Worm (Caenorhabditis elegans) whole organism, L1 larva: Measurements from ENCODE around the gene C09G12.5.

Experiments
- C16A3.4 ChIP-seq: fragments of 150-350 bp; optimal IDR thresholded peaks from 2 replicates; lab custom pipeline; 2014; ENCODE audit warnings: missing biosample characterization, missing genetic modification characterization
- C34B4.2 ChIP-seq: sonication (generic microtip); optimal IDR thresholded peaks from 2 replicates; lab custom pipeline; 2017; ENCODE audit warnings: mild to moderate bottlenecking, missing genetic modification characterization, missing compliant biosample characterization
- F16B12.6 ChIP-seq: fragments of 150-350 bp; optimal IDR thresholded peaks from 2 replicates; lab custom pipeline; 2014; ENCODE audit warnings: missing biosample characterization, missing genetic modification characterization
- Y116A8C.19 ChIP-seq: sonication (generic microtip); optimal IDR thresholded peaks from 2 replicates; lab custom pipeline; 2016; ENCODE audit warnings: missing compliant biosample characterization, missing genetic modification characterization, borderline replicate concordance
- alr-1 ChIP-seq: fragments of 200-800 bp; sonication (Bioruptor generic); optimal IDR thresholded peaks from 2 replicates; lab custom pipeline; 2018; ENCODE audit warnings: borderline replicate concordance, mild to moderate bottlenecking, missing genetic modification characterization, missing compliant biosample characterization
- aly-2 ChIP-seq: fragments of 150-350 bp; optimal IDR thresholded peaks from 2 replicates; lab custom pipeline; 2014; ENCODE audit warnings: missing biosample characterization, missing genetic modification characterization
- ama-1 ChIP-seq: fragments of 150-350 bp; optimal IDR thresholded peaks from 2 replicates; lab custom pipeline; 2014
- blmp-1 ChIP-seq: fragments of 150-350 bp; optimal IDR thresholded peaks from 2 replicates; lab custom pipeline; 2014; ENCODE audit warnings: missing biosample characterization, missing genetic modification characterization
- ceh-82 ChIP-seq, 3 experiments: fragments of 150-350 bp in 1 of 3; sonication (generic microtip) in 2 of 3; optimal IDR thresholded peaks; 2 replicates each; lab custom pipeline; 2014 to 2017; ENCODE audit warnings: missing biosample characterization in 3 of 3, missing genetic modification characterization in 3 of 3
- ceh-90 ChIP-seq: sonication (generic microtip); optimal IDR thresholded peaks from 2 replicates; lab custom pipeline; 2016; ENCODE audit warnings: missing genetic modification characterization, missing compliant biosample characterization
- ces-1 ChIP-seq: fragments of 150-350 bp; optimal IDR thresholded peaks from 2 replicates; lab custom pipeline; 2014; ENCODE audit warnings: missing biosample characterization, missing genetic modification reagents, missing genetic modification characterization
- dsc-1 ChIP-seq: sonication (generic microtip); optimal IDR thresholded peaks from 2 replicates; lab custom pipeline; 2016; ENCODE audit warnings: mild to moderate bottlenecking, missing genetic modification characterization, missing compliant biosample characterization
- efl-1 ChIP-seq, 4 experiments: fragments of 150-350 bp; optimal IDR thresholded peaks in 3 of 4; peaks in 1 of 4; 1 replicate in 1 of 4; 2 replicates in 3 of 4; lab custom pipeline; 2014; ENCODE audit warnings: missing biosample characterization in 2 of 4, missing genetic modification characterization in 2 of 4, missing genetic modification reagents in 2 of 4
- egl-13 ChIP-seq: sonication (generic microtip); optimal IDR thresholded peaks from 2 replicates; lab custom pipeline; 2016; ENCODE audit warnings: missing genotype, missing genetic modification reagents, missing genetic modification characterization, missing compliant biosample characterization
- egl-27 ChIP-seq, 2 experiments: fragments of 150-350 bp in 1 of 2; sonication (generic microtip); optimal IDR thresholded peaks; 3 replicates each; lab custom pipeline; 2017 to 2018; ENCODE audit warnings: missing biosample characterization in 2 of 2, missing genetic modification characterization in 2 of 2, missing genetic modification reagents in 2 of 2
- elt-3 ChIP-seq, 6 experiments: fragments of 150-350 bp in 1 of 6; sonication (generic microtip); optimal IDR thresholded peaks; 2 replicates each; lab custom pipeline; 2017 to 2018; ENCODE audit warnings: missing biosample characterization in 6 of 6, missing genetic modification characterization in 6 of 6, inconsistent platforms in 1 of 6
- ets-5 ChIP-seq: fragments of 200-800 bp; sonication (Bioruptor generic); IDR thresholded peaks from 2 replicates; pipeline ENCODE4 v1.3.6; 2022; ENCODE audit warnings: missing genetic modification characterization, missing compliant biosample characterization
- fos-1 ChIP-seq: fragments of 150-350 bp; optimal IDR thresholded peaks from 2 replicates; lab custom pipeline; 2014; ENCODE audit warnings: missing biosample characterization, missing genetic modification characterization
- grh-1 ChIP-seq: fragments of 200-800 bp; sonication (Bioruptor generic); IDR thresholded peaks from 2 replicates; pipeline ENCODE4 v1.3.6; 2022; ENCODE audit warnings: missing genetic modification reagents, missing genetic modification characterization, missing compliant biosample characterization
- hpl-2 ChIP-seq: fragments of 150-350 bp; optimal IDR thresholded peaks from 2 replicates; lab custom pipeline; 2014; ENCODE audit warnings: missing biosample characterization, missing genetic modification reagents, missing genetic modification characterization
- irx-1 ChIP-seq: sonication (generic microtip); optimal IDR thresholded peaks from 2 replicates; lab custom pipeline; 2016; ENCODE audit warnings: missing genetic modification characterization, missing compliant biosample characterization
- jun-1 ChIP-seq: fragments of 150-350 bp; optimal IDR thresholded peaks from 2 replicates; lab custom pipeline; 2014; ENCODE audit warnings: missing biosample characterization, missing genetic modification reagents, missing genetic modification characterization
- lin-13 ChIP-seq: fragments of 150-350 bp; optimal IDR thresholded peaks from 2 replicates; lab custom pipeline; 2014; ENCODE audit warnings: missing biosample characterization, missing genetic modification reagents, missing genetic modification characterization
- lin-14 ChIP-seq: fragments of 200-800 bp; sonication (Bioruptor generic); optimal IDR thresholded peaks from 2 replicates; lab custom pipeline; 2018; ENCODE audit warnings: mild to moderate bottlenecking, missing genetic modification characterization, moderate library complexity, missing compliant biosample characterization
- lin-15B ChIP-seq: fragments of 150-350 bp; sonication (generic microtip); optimal IDR thresholded peaks from 3 replicates; lab custom pipeline; 2014; ENCODE audit warnings: missing biosample characterization, missing genetic modification characterization
- lir-3 ChIP-seq: sonication (generic microtip); optimal IDR thresholded peaks from 2 replicates; lab custom pipeline; 2016; ENCODE audit warnings: mild to moderate bottlenecking, missing genetic modification characterization, moderate library complexity, missing compliant biosample characterization; ENCODE audit not compliant: poor library complexity
- lsy-2 ChIP-seq, 2 experiments: fragments of 150-350 bp; optimal IDR thresholded peaks; 2 replicates each; lab custom pipeline; 2014; ENCODE audit warnings: missing biosample characterization in 2 of 2, missing genetic modification characterization in 2 of 2
- mab-9 ChIP-seq: fragments of 200-800 bp; sonication (Bioruptor generic); IDR thresholded peaks from 2 replicates; pipeline ENCODE4 v1.3.6; 2022; ENCODE audit warnings: missing genetic modification reagents, missing genetic modification characterization, missing compliant biosample characterization
- mef-2 ChIP-seq: fragments of 150-350 bp; optimal IDR thresholded peaks from 2 replicates; lab custom pipeline; 2014; ENCODE audit warnings: missing biosample characterization, missing genetic modification characterization
- nhr-19 ChIP-seq: fragments of 200-800 bp; sonication (Bioruptor generic); conservative IDR thresholded peaks from 2 replicates; pipeline ENCODE4 v1.3.6; 2022; ENCODE audit warnings: missing genetic modification characterization, missing compliant biosample characterization
- nhr-237 ChIP-seq: fragments of 150-350 bp; optimal IDR thresholded peaks from 2 replicates; lab custom pipeline; 2014; ENCODE audit warnings: missing biosample characterization, missing genetic modification characterization
- nhr-28 ChIP-seq: fragments of 150-350 bp; optimal IDR thresholded peaks from 2 replicates; lab custom pipeline; 2014; ENCODE audit warnings: missing biosample characterization, missing genetic modification characterization
- nhr-47 ChIP-seq: sonication (generic microtip); optimal IDR thresholded peaks from 2 replicates; lab custom pipeline; 2016; ENCODE audit warnings: mild to moderate bottlenecking, missing genetic modification characterization, moderate library complexity, missing compliant biosample characterization
- nhr-71 ChIP-seq: sonication (generic microtip); optimal IDR thresholded peaks from 2 replicates; lab custom pipeline; 2016; ENCODE audit warnings: mild to moderate bottlenecking, missing genetic modification characterization, moderate library complexity, missing compliant biosample characterization
- nhr-76 ChIP-seq: sonication (generic microtip); optimal IDR thresholded peaks from 2 replicates; lab custom pipeline; 2017; ENCODE audit warnings: missing biosample characterization, missing genetic modification characterization
- nhr-85 ChIP-seq: sonication (generic microtip); peaks from one replicate; lab custom pipeline; 2016; ENCODE audit warnings: missing genetic modification characterization, inconsistent platforms, missing compliant biosample characterization
- skn-1 ChIP-seq: fragments of 150-350 bp; optimal IDR thresholded peaks from 2 replicates; lab custom pipeline; 2014; ENCODE audit warnings: missing biosample characterization, missing genetic modification characterization
- sox-4 ChIP-seq: sonication (generic microtip); optimal IDR thresholded peaks from 2 replicates; lab custom pipeline; 2016; ENCODE audit warnings: missing genetic modification characterization, missing compliant biosample characterization
- sptf-1 ChIP-seq: fragments of 150-350 bp; optimal IDR thresholded peaks from 2 replicates; lab custom pipeline; 2014; ENCODE audit warnings: missing biosample characterization, missing genetic modification characterization
- swsn-7 ChIP-seq: sonication (generic microtip); optimal IDR thresholded peaks from 2 replicates; lab custom pipeline; 2016; ENCODE audit warnings: missing genetic modification characterization, missing compliant biosample characterization
- tbx-2 ChIP-seq: sonication (generic microtip); optimal IDR thresholded peaks from 2 replicates; lab custom pipeline; 2016; ENCODE audit warnings: missing genetic modification characterization, missing compliant biosample characterization
- unc-30 ChIP-seq: sonication (generic microtip); optimal IDR thresholded peaks from 2 replicates; lab custom pipeline; 2017; ENCODE audit warnings: missing biosample characterization, missing genetic modification characterization
- unc-86 ChIP-seq: sonication (generic microtip); optimal IDR thresholded peaks from 2 replicates; lab custom pipeline; 2016; ENCODE audit warnings: missing genetic modification characterization, missing compliant biosample characterization
- vab-15 ChIP-seq: sonication (generic microtip); optimal IDR thresholded peaks from 2 replicates; lab custom pipeline; 2017; ENCODE audit warnings: missing genotype, mild to moderate bottlenecking, missing genetic modification characterization, missing compliant biosample characterization
- xbp-1 ChIP-seq: sonication (generic microtip); optimal IDR thresholded peaks from 2 replicates; lab custom pipeline; 2016; ENCODE audit warnings: missing genetic modification characterization, missing compliant biosample characterization
- zip-4 ChIP-seq: fragments of 200-800 bp; sonication (Bioruptor generic); optimal IDR thresholded peaks from 2 replicates; lab custom pipeline; 2018; ENCODE audit warnings: mild to moderate bottlenecking, missing genetic modification characterization, moderate library complexity, missing compliant biosample characterization
- ztf-11 ChIP-seq, 2 experiments: sonication (generic microtip); optimal IDR thresholded peaks; 2 replicates each; lab custom pipeline; 2016 to 2017; ENCODE audit warnings: missing genetic modification characterization in 2 of 2, missing biosample characterization in 1 of 2, missing compliant biosample characterization in 1 of 2
- ztf-4 ChIP-seq: fragments of 150-350 bp; optimal IDR thresholded peaks from 2 replicates; lab custom pipeline; 2014; ENCODE audit warnings: missing biosample characterization, missing genetic modification characterization

Gene C09G12.5

DNA sequence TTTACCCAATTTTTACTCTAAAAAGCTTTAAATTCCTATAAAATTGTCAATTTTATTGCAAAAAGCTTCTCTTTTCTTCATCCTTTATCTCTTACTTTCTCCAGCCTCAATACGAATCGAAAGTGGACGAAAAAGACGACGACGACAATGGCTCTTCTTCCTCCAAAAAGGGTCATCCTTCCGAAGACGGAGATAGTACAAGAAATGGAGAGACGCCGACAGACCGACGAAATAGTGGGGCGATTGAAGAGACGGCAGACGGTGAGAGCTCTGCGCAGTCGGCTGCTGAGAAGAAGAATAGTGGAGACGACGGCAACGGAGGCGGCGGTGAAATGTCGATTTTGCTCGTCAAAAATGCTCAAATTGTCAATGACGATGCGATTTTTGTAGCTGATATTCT is 40.2 kb downstream of the C09G12.5 start (continued):
- TF ChIP-seq F16B12.6 (tag; lab: Kevin White, UChicago), result peak; percentile 4
- TF ChIP-seq nhr-47 (tag; lab: Kevin White, UChicago), result peak; percentile 74
- peak; percentile 64 for TF ChIP-seq nhr-71 (tag; lab: Kevin White, UChicago)
- TF ChIP-seq sptf-1 (tag; lab: Kevin White, UChicago), result no peak
- TF ChIP-seq alr-1, result no peak

DNA sequence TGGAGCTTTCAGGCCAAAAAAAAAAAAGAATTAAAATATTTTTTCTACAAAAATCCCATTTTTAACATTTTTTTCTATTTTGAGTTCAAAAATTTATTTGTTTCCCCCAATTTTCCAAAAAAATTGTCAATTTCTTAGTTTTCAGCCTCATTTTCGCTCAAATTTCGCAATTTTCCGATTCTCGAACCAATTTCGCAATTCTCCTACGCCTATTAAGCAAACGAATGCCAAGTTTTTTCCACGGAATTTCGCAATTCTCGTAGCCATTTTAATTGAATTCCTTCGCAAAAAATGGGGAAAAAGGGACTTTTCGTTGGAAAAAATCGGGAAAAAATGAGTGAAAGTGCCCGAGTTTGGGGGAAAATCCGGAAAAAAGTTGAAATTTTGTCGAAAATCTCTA is 41.2 kb downstream of the C09G12.5 start:
- TF ChIP-seq lin-14 (peak; percentile 28), F16B12.6 (tag; lab: Kevin White, UChicago) (no peak), zip-4 (GFP tag; lab: Kevin White, UChicago) (peak; percentile 64), hpl-2 (no peak), ztf-4 (tag; lab: Kevin White, UChicago) (no peak), skn-1 (peak; percentile 70), ceh-90 (tag; lab: Kevin White, UChicago) (peak; percentile 1), efl-1 (optimal IDR thresholded peaks at IDR 0.05; lab: Kevin White, UChicago) (peak in 1 of 2 experiments; percentile 10), efl-1 (GFP tag; optimal IDR thresholded peaks at IDR 0.05 in 1 of 2; lab: Kevin White, UChicago) (no peak), lsy-2 (tag; optimal IDR thresholded peaks at IDR 0.05; lab: Kevin White, UChicago) (peak in 1 of 2 experiments; percentile 10), ceh-82 (tag; optimal IDR thresholded peaks at IDR 0.05; lab: Kevin White, UChicago) (peak; percentile 23 to 66 (median 33))
- TF ChIP-seq, all 84 proteins: peak for 7

- no peak for TF ChIP-seq nhr-237 (tag; lab: Kevin White, UChicago)
- no peak for TF ChIP-seq Y116A8C.19
- TF ChIP-seq ceh-82 (tag; optimal IDR thresholded peaks at IDR 0.05; lab: Kevin White, UChicago), result peak in 1 of 3 experiments; percentile 38
- peak; percentile 27 for TF ChIP-seq nhr-47 (tag; lab: Kevin White, UChicago)
- TF ChIP-seq lin-13, result no peak
- no peak for TF ChIP-seq jun-1
- TF ChIP-seq nhr-28 (tag; lab: Kevin White, UChicago), result no peak
- TF ChIP-seq ces-1 (GFP tag; lab: Kevin White, UChicago), result no peak
- TF ChIP-seq egl-13 (tag; lab: Kevin White, UChicago), result peak; percentile 44
- no peak for TF ChIP-seq ets-5 (GFP tag; lab: Robert Waterston, UW)
- no peak for TF ChIP-seq mef-2 (tag; lab: Kevin White, UChicago)
- peak; percentile 13 for TF ChIP-seq xbp-1 (tag; lab: Kevin White, UChicago)
- TF ChIP-seq lin-14, result peak; percentile 73
- TF ChIP-seq aly-2 (tag; lab: Kevin White, UChicago), result no peak
- TF ChIP-seq blmp-1 (tag; lab: Kevin White, UChicago), result no peak
- TF ChIP-seq C34B4.2 (tag; lab: Kevin White, UChicago), result no peak
- TF ChIP-seq tbx-2, result peak; percentile 27
- no peak for TF ChIP-seq fos-1 (tag; lab: Kevin White, UChicago)
- TF ChIP-seq lsy-2 (tag; optimal IDR thresholded peaks at IDR 0.05; lab: Kevin White, UChicago), result no peak
- no peak for TF ChIP-seq zip-4 (GFP tag; lab: Kevin White, UChicago)
- no peak for TF ChIP-seq C16A3.4 (tag; lab: Kevin White, UChicago)
- TF ChIP-seq nhr-71 (tag; lab: Kevin White, UChicago), result peak; percentile 31
- no peak for TF ChIP-seq nhr-85 (tag; lab: Kevin White, UChicago)
- TF ChIP-seq dsc-1 (tag; lab: Kevin White, UChicago), result peak; percentile 61
- TF ChIP-seq nhr-19, result no peak
- TF ChIP-seq ztf-11 (tag; optimal IDR thresholded peaks at IDR 0.05; lab: Kevin White, UChicago), result no peak
- no peak for TF ChIP-seq ama-1 (lab: Kevin White, UChicago)
- no peak for TF ChIP-seq elt-3 (tag; optimal IDR thresholded peaks at IDR 0.05; lab: Kevin White, UChicago)
- TF ChIP-seq efl-1 (optimal IDR thresholded peaks at IDR 0.05; lab: Kevin White, UChicago), result no peak
- TF ChIP-seq efl-1 (GFP tag; optimal IDR thresholded peaks at IDR 0.05 in 1 of 2; lab: Kevin White, UChicago), result peak in 1 of 2 experiments; percentile 72
- no peak for TF ChIP-seq vab-15 (tag; lab: Kevin White, UChicago)
- TF ChIP-seq irx-1 (tag; lab: Kevin White, UChicago), result no peak
- TF ChIP-seq mab-9 (GFP tag; lab: Robert Waterston, UW), result 0 out of 2 replicates have a peak, but pooled peaks have one; percentile 26
- TF ChIP-seq unc-86 (tag; lab: Kevin White, UChicago), result peak; percentile 12
- no peak for TF ChIP-seq grh-1 (GFP tag; lab: Robert Waterston, UW)
- no peak for TF ChIP-seq lir-3 (tag; lab: Kevin White, UChicago)
- no peak for TF ChIP-seq nhr-76 (tag; lab: Kevin White, UChicago)
- TF ChIP-seq sox-4 (tag; lab: Kevin White, UChicago), result no peak
- TF ChIP-seq egl-27 (tag; optimal IDR thresholded peaks at IDR 0.05; lab: Kevin White, UChicago), result no peak
- TF ChIP-seq ztf-4 (tag; lab: Kevin White, UChicago), result no peak
- no peak for TF ChIP-seq unc-30 (tag; lab: Kevin White, UChicago)
- no peak for TF ChIP-seq lin-15B (tag; lab: Kevin White, UChicago)
- peak; percentile 14 for TF ChIP-seq swsn-7 (tag; lab: Kevin White, UChicago)
Observed at ce11 chrIV:3520957-3521356, 41.8 kb downstream of the C09G12.5 start.
